Worm (Caenorhabditis elegans): ENCODE results near the gene ncap-1.
A peak's percentile ranks its signal among the peaks of the same experiment; 100 is the strongest.

Gene ncap-1

ce11 chrII:2888957-2889630 is 30.0 kb downstream of the ncap-1 start, which contains the start of gene pinn-1 (continued):
- peak in 1 of 2 experiments; percentile 98 for TF ChIP-seq ztf-11 (tag; optimal IDR thresholded peaks at IDR 0.05)
- TF ChIP-seq mdl-1 (tag; optimal IDR thresholded peaks at IDR 0.05): peak in 1 of 2 experiments; percentile 79
- TF ChIP-seq xbp-1 (tag; optimal IDR thresholded peaks at IDR 0.05): peak; percentile 92
- peak; percentile 97 for TF ChIP-seq pax-3 (tag; optimal IDR thresholded peaks at IDR 0.05)
- TF ChIP-seq grh-1 (GFP tag; IDR thresholded peaks at IDR 0.05): peak; percentile 90
- peak; percentile 96 for TF ChIP-seq hlh-17 (GFP tag; optimal IDR thresholded peaks at IDR 0.05; ENCODE audit: borderline replicate concordance)
- TF ChIP-seq nhr-237 (tag; optimal IDR thresholded peaks at IDR 0.05): peak; percentile 53
- TF ChIP-seq lin-14 (GFP tag; optimal IDR thresholded peaks at IDR 0.05): peak; percentile 92
- TF ChIP-seq nhr-77 (tag; optimal IDR thresholded peaks at IDR 0.05): peak; percentile 67
- peak; percentile 96 for TF ChIP-seq fkh-8 (tag; optimal IDR thresholded peaks at IDR 0.05)
- peak; percentile 97 for TF ChIP-seq C04F5.9 (tag; optimal IDR thresholded peaks at IDR 0.05)
- TF ChIP-seq snpc-4 (tag; optimal IDR thresholded peaks at IDR 0.05): peak; percentile 75
- no peak for TF ChIP-seq ets-5 (GFP tag; IDR thresholded peaks at IDR 0.05)
- TF ChIP-seq efl-1 (optimal IDR thresholded peaks at IDR 0.05): peak; percentile 87 to 89
- TF ChIP-seq efl-1 (GFP tag; optimal IDR thresholded peaks at IDR 0.05 in 1 of 2): peak; percentile 83 to 98
- peak; percentile 90 to 91 for TF ChIP-seq lsy-2 (tag; optimal IDR thresholded peaks at IDR 0.05)
- no peak for TF ChIP-seq zag-1 (tag; optimal IDR thresholded peaks at IDR 0.05)
- peak; percentile 77 for TF ChIP-seq jun-1 (tag; optimal IDR thresholded peaks at IDR 0.05)
- TF ChIP-seq unc-130 (tag; optimal IDR thresholded peaks at IDR 0.05): peak; percentile 94
- peak; percentile 97 for TF ChIP-seq nhr-47 (tag; optimal IDR thresholded peaks at IDR 0.05)
- TF ChIP-seq fkh-4 (tag; optimal IDR thresholded peaks at IDR 0.05; ENCODE audit: borderline replicate concordance): peak; percentile 99
- TF ChIP-seq elt-2 (tag; optimal IDR thresholded peaks at IDR 0.05): peak; percentile 86
- TF ChIP-seq egl-13 (tag; optimal IDR thresholded peaks at IDR 0.05): peak; percentile 97
- peak; percentile 56 for TF ChIP-seq hpl-2 (GFP tag; optimal IDR thresholded peaks at IDR 0.05)
- no peak for TF ChIP-seq tlp-1 (tag; optimal IDR thresholded peaks at IDR 0.05)
- peak; percentile 85 for TF ChIP-seq ceh-8 (GFP tag; optimal IDR thresholded peaks at IDR 0.05)
- TF ChIP-seq sptf-1 (tag; optimal IDR thresholded peaks at IDR 0.05): no peak
- peak; percentile 98 for TF ChIP-seq irx-1 (tag; optimal IDR thresholded peaks at IDR 0.05)
- TF ChIP-seq rnt-1 (tag; optimal IDR thresholded peaks at IDR 0.05): peak; percentile 100
- TF ChIP-seq vab-15 (tag; optimal IDR thresholded peaks at IDR 0.05): peak; percentile 97
- peak; percentile 85 for TF ChIP-seq zip-4 (GFP tag; optimal IDR thresholded peaks at IDR 0.05)
- TF ChIP-seq C34B4.2 (tag; optimal IDR thresholded peaks at IDR 0.05): peak; percentile 74
- peak; percentile 50 for TF ChIP-seq fos-1 (tag; optimal IDR thresholded peaks at IDR 0.05)
- peak; percentile 81 for TF ChIP-seq mep-1 (tag; optimal IDR thresholded peaks at IDR 0.05)
- TF ChIP-seq elt-3 (tag; optimal IDR thresholded peaks at IDR 0.05): peak in 2 of 6 experiments; percentile 74 to 76
- TF ChIP-seq sup-37 (GFP tag; optimal IDR thresholded peaks at IDR 0.05): peak; percentile 83
- TF ChIP-seq C16A3.4 (tag; optimal IDR thresholded peaks at IDR 0.05): peak; percentile 90
- peak; percentile 85 to 87 for TF ChIP-seq lin-35 (GFP tag; optimal IDR thresholded peaks at IDR 0.05)
- TF ChIP-seq ceh-88 (GFP tag; IDR thresholded peaks at IDR 0.05): peak; percentile 79
- TF ChIP-seq ztf-4 (tag; optimal IDR thresholded peaks at IDR 0.05): peak; percentile 56
- TF ChIP-seq swsn-7 (tag; optimal IDR thresholded peaks at IDR 0.05): peak; percentile 93
- TF ChIP-seq lir-3 (tag; optimal IDR thresholded peaks at IDR 0.05; ENCODE audit: poor library complexity): peak; percentile 97
- peak; percentile 95 for TF ChIP-seq mab-9 (GFP tag; IDR thresholded peaks at IDR 0.05)
- TF ChIP-seq unc-62 (GFP tag; optimal IDR thresholded peaks at IDR 0.05): no peak
- peak; percentile 89 for TF ChIP-seq efl-3 (GFP tag; optimal IDR thresholded peaks at IDR 0.05)
- TF ChIP-seq ces-1 (GFP tag; optimal IDR thresholded peaks at IDR 0.05): no peak
- no peak for TF ChIP-seq egl-27 (tag; optimal IDR thresholded peaks at IDR 0.05)
- peak; percentile 91 for TF ChIP-seq lin-13 (GFP tag; optimal IDR thresholded peaks at IDR 0.05)
- peak; percentile 98 for TF ChIP-seq nhr-90 (tag; optimal IDR thresholded peaks at IDR 0.05; ENCODE audit: poor library complexity)
- TF ChIP-seq ceh-90 (tag; optimal IDR thresholded peaks at IDR 0.05): peak; percentile 97
- TF ChIP-seq lin-15B (tag; optimal IDR thresholded peaks at IDR 0.05): peak; percentile 94
